Worm (Caenorhabditis elegans) whole organism, L4 larva: ENCODE data around the gene F42G10.1.

ENCODE experiments used
- F10B5.3 ChIP-seq: sonication (generic microtip); optimal IDR thresholded peaks from 2 replicates; lab custom pipeline; 2016; ENCODE audit warnings: mild to moderate bottlenecking, missing genetic modification characterization, missing compliant biosample characterization
- R02D3.7 ChIP-seq: fragments of 150-350 bp; sonication (generic microtip); optimal IDR thresholded peaks from 3 replicates; lab custom pipeline; 2014; ENCODE audit warnings: missing biosample characterization, missing genetic modification characterization
- T20F7.1 ChIP-seq: fragments of 200-800 bp; sonication (Bioruptor generic); optimal IDR thresholded peaks from 2 replicates; lab custom pipeline; 2018; ENCODE audit warnings: mild to moderate bottlenecking, missing genetic modification characterization, missing compliant biosample characterization
- T26A8.4 ChIP-seq: fragments of 200-800 bp; sonication (Bioruptor generic); IDR thresholded peaks from 2 replicates; pipeline ENCODE4 v1.3.6; 2022; ENCODE audit warnings: missing genetic modification characterization, missing compliant biosample characterization
- Y48G9A.11 ChIP-seq: fragments of 200-800 bp; sonication (Bioruptor generic); IDR thresholded peaks from 2 replicates; pipeline ENCODE4 v1.3.6; 2022; ENCODE audit warnings: missing genetic modification reagents, missing genetic modification characterization, missing compliant biosample characterization
- Y5F2A.4 ChIP-seq: fragments of 200-800 bp; sonication (Bioruptor generic); optimal IDR thresholded peaks from 2 replicates; lab custom pipeline; 2018; ENCODE audit warnings: mild to moderate bottlenecking, missing genetic modification characterization, missing compliant biosample characterization
- ZK337.2 ChIP-seq: fragments of 200-800 bp; sonication (Bioruptor generic); IDR thresholded peaks from 2 replicates; pipeline ENCODE4 v1.3.6; 2022; ENCODE audit warnings: missing genetic modification reagents, missing genetic modification characterization, missing compliant biosample characterization
- aha-1 ChIP-seq: fragments of 150-350 bp; peaks from one replicate; lab custom pipeline; 2014; ENCODE audit warnings: missing biosample characterization, missing genetic modification characterization
- aly-2 ChIP-seq: sonication (generic microtip); optimal IDR thresholded peaks from 2 replicates; lab custom pipeline; 2018; ENCODE audit warnings: missing biosample characterization, missing genetic modification characterization
- ama-1 ChIP-seq: fragments of 150-350 bp; optimal IDR thresholded peaks from 2 replicates; lab custom pipeline; 2014; ENCODE audit warnings: inconsistent platforms, mixed read lengths
- arid-1 ChIP-seq: fragments of 200-800 bp; sonication (Bioruptor generic); conservative IDR thresholded peaks from 2 replicates; pipeline ENCODE4 v1.3.6; 2022; ENCODE audit warnings: missing genetic modification reagents, missing genetic modification characterization, missing compliant biosample characterization
- ceh-62 ChIP-seq: sonication (generic microtip); optimal IDR thresholded peaks from 2 replicates; lab custom pipeline; 2017; ENCODE audit warnings: missing biosample characterization, missing genetic modification characterization
- ces-1 ChIP-seq: fragments of 150-350 bp; sonication (generic microtip); optimal IDR thresholded peaks from 4 replicates; lab custom pipeline; 2014; ENCODE audit warnings: missing biosample characterization, missing genetic modification reagents, missing genetic modification characterization
- daf-12 ChIP-seq: fragments of 150-350 bp; optimal IDR thresholded peaks from 2 replicates; lab custom pipeline; 2014; ENCODE audit warnings: missing biosample characterization, missing genetic modification reagents, missing genetic modification characterization
- daf-16 ChIP-seq, 3 experiments: sonication (generic microtip); optimal IDR thresholded peaks; 2 replicates each; lab custom pipeline; 2016 to 2017; ENCODE audit warnings: missing genetic modification characterization in 3 of 3, missing genetic modification reagents in 3 of 3, mild to moderate bottlenecking in 2 of 3, missing compliant biosample characterization in 2 of 3, missing biosample characterization in 1 of 3, moderate library complexity in 1 of 3
- dmd-6 ChIP-seq: fragments of 200-800 bp; sonication (Bioruptor generic); IDR thresholded peaks from 2 replicates; pipeline ENCODE4 v1.3.6; 2022; ENCODE audit warnings: missing genetic modification reagents, missing genetic modification characterization, missing compliant biosample characterization
- dmd-9 ChIP-seq: fragments of 200-800 bp; sonication (Bioruptor generic); IDR thresholded peaks from 2 replicates; pipeline ENCODE4 v1.3.6; 2022; ENCODE audit warnings: missing genetic modification reagents, missing genetic modification characterization, missing compliant biosample characterization
- duxl-1 ChIP-seq: sonication (generic microtip); optimal IDR thresholded peaks from 2 replicates; lab custom pipeline; 2016; ENCODE audit warnings: mild to moderate bottlenecking, missing genetic modification characterization, moderate library complexity, missing compliant biosample characterization; ENCODE audit not compliant: poor library complexity
- egl-27 ChIP-seq: sonication (generic microtip); optimal IDR thresholded peaks from 3 replicates; lab custom pipeline; 2017; ENCODE audit warnings: missing biosample characterization, missing genetic modification reagents, missing genetic modification characterization
- fkh-10 ChIP-seq: fragments of 150-350 bp; optimal IDR thresholded peaks from 2 replicates; lab custom pipeline; 2014; ENCODE audit warnings: missing biosample characterization, missing genetic modification reagents, missing genetic modification characterization
- gei-8 ChIP-seq: fragments of 200-800 bp; sonication (Bioruptor generic); optimal IDR thresholded peaks from 2 replicates; lab custom pipeline; 2018; ENCODE audit warnings: mild to moderate bottlenecking, missing genetic modification characterization, missing compliant biosample characterization
- hlh-11 ChIP-seq: fragments of 200-800 bp; sonication (Bioruptor generic); optimal IDR thresholded peaks from 2 replicates; lab custom pipeline; 2018; ENCODE audit warnings: mild to moderate bottlenecking, missing genetic modification characterization, missing compliant biosample characterization
- hmg-1.1 ChIP-seq: fragments of 200-800 bp; sonication (Bioruptor generic); IDR thresholded peaks from 2 replicates; pipeline ENCODE4 v1.3.6; 2022; ENCODE audit warnings: missing genetic modification reagents, missing genetic modification characterization, missing compliant biosample characterization
- lin-1 ChIP-seq: fragments of 200-800 bp; sonication (Bioruptor generic); IDR thresholded peaks from 2 replicates; pipeline ENCODE4 v1.3.6; 2022; ENCODE audit warnings: missing genetic modification reagents, missing genetic modification characterization, missing compliant biosample characterization
- lin-13 ChIP-seq: fragments of 150-350 bp; optimal IDR thresholded peaks from 2 replicates; lab custom pipeline; 2014; ENCODE audit warnings: missing biosample characterization, missing genetic modification reagents, missing genetic modification characterization
- lin-15B ChIP-seq: fragments of 150-350 bp; sonication (generic microtip); optimal IDR thresholded peaks from 3 replicates; lab custom pipeline; 2014; ENCODE audit warnings: missing biosample characterization, missing genetic modification characterization
- lin-39 ChIP-seq: fragments of 150-350 bp; optimal IDR thresholded peaks from 2 replicates; lab custom pipeline; 2014; ENCODE audit warnings: missing biosample characterization, missing genetic modification reagents, missing genetic modification characterization
- lir-3 ChIP-seq: sonication (generic microtip); optimal IDR thresholded peaks from 2 replicates; lab custom pipeline; 2016; ENCODE audit warnings: mild to moderate bottlenecking, missing genetic modification characterization, missing compliant biosample characterization
- madf-5 ChIP-seq, 2 experiments: fragments of 200-800 bp; sonication (Bioruptor generic); IDR thresholded peaks; 2 replicates each; pipeline ENCODE4 v1.3.6; 2022; ENCODE audit warnings: missing compliant biosample characterization in 2 of 2, missing genetic modification characterization in 2 of 2
- madf-9 ChIP-seq: fragments of 200-800 bp; sonication (Bioruptor generic); conservative IDR thresholded peaks from 2 replicates; pipeline ENCODE4 v1.3.6; 2022; ENCODE audit warnings: missing genetic modification reagents, missing genetic modification characterization, missing compliant biosample characterization
- mdl-1 ChIP-seq, 2 experiments: fragments of 150-350 bp in 1 of 2; sonication (generic microtip) in 1 of 2; optimal IDR thresholded peaks; 2 replicates each; lab custom pipeline; 2014 to 2017; ENCODE audit warnings: missing biosample characterization in 2 of 2, missing genetic modification characterization in 2 of 2
- mxl-3 ChIP-seq: fragments of 200-800 bp; sonication (Bioruptor generic); optimal IDR thresholded peaks from 2 replicates; lab custom pipeline; 2018; ENCODE audit warnings: mild to moderate bottlenecking, missing genetic modification characterization, missing compliant biosample characterization
- nhr-102 ChIP-seq: sonication (generic microtip); optimal IDR thresholded peaks from 2 replicates; lab custom pipeline; 2016; ENCODE audit warnings: mild to moderate bottlenecking, missing genetic modification characterization, moderate library complexity, missing compliant biosample characterization
- nhr-11 ChIP-seq: fragments of 150-350 bp; optimal IDR thresholded peaks from 2 replicates; lab custom pipeline; 2014; ENCODE audit warnings: missing biosample characterization, missing genetic modification characterization
- nhr-25 ChIP-seq: sonication (generic microtip); optimal IDR thresholded peaks from 2 replicates; lab custom pipeline; 2017; ENCODE audit warnings: missing genetic modification characterization, mild to moderate bottlenecking, missing compliant biosample characterization, antibody characterized with exemption, moderate library complexity, borderline replicate concordance; ENCODE audit not compliant: insufficient read depth
- nhr-41 ChIP-seq: fragments of 200-800 bp; sonication (Bioruptor generic); IDR thresholded peaks from 2 replicates; pipeline ENCODE4 v1.3.6; 2022; ENCODE audit warnings: missing genetic modification reagents, missing genetic modification characterization, missing compliant biosample characterization
- nhr-76 ChIP-seq: fragments of 150-350 bp; optimal IDR thresholded peaks from 2 replicates; lab custom pipeline; 2014; ENCODE audit warnings: missing biosample characterization, missing genetic modification characterization
- php-3 ChIP-seq: fragments of 200-800 bp; sonication (Bioruptor generic); IDR thresholded peaks from 2 replicates; pipeline ENCODE4 v1.3.6; 2022; ENCODE audit warnings: missing genetic modification reagents, missing genetic modification characterization, missing compliant biosample characterization
- rbr-2 ChIP-seq: sonication (generic microtip); optimal IDR thresholded peaks from 2 replicates; lab custom pipeline; 2016; ENCODE audit warnings: missing genotype, missing genetic modification characterization, missing compliant biosample characterization
- saeg-2 ChIP-seq: fragments of 200-800 bp; sonication (Bioruptor generic); IDR thresholded peaks from 2 replicates; pipeline ENCODE4 v1.3.6; 2022; ENCODE audit warnings: missing genetic modification reagents, missing genetic modification characterization, missing compliant biosample characterization
- sdz-12 ChIP-seq: fragments of 200-800 bp; sonication (Bioruptor generic); optimal IDR thresholded peaks from 2 replicates; lab custom pipeline; 2018; ENCODE audit warnings: mild to moderate bottlenecking, missing genetic modification characterization, missing compliant biosample characterization
- set-16 ChIP-seq: fragments of 200-800 bp; sonication (Bioruptor generic); IDR thresholded peaks from 2 replicates; pipeline ENCODE4 v1.3.6; 2022; ENCODE audit warnings: missing genetic modification reagents, missing genetic modification characterization, missing compliant biosample characterization
- snpc-1.2 ChIP-seq: fragments of 200-800 bp; sonication (Bioruptor generic); IDR thresholded peaks from 2 replicates; pipeline ENCODE4 v1.3.6; 2022; ENCODE audit warnings: missing genetic modification reagents, missing genetic modification characterization, missing compliant biosample characterization
- snpc-4 ChIP-seq: fragments of 150-350 bp; optimal IDR thresholded peaks from 2 replicates; lab custom pipeline; 2014; ENCODE audit warnings: missing biosample characterization, missing genetic modification characterization
- spr-1 ChIP-seq: sonication (generic microtip); optimal IDR thresholded peaks from 2 replicates; lab custom pipeline; 2016; ENCODE audit warnings: mild to moderate bottlenecking, missing genetic modification characterization, missing compliant biosample characterization
- spr-3 ChIP-seq: fragments of 200-800 bp; sonication (Bioruptor generic); optimal IDR thresholded peaks from 2 replicates; lab custom pipeline; 2018; ENCODE audit warnings: mild to moderate bottlenecking, missing genetic modification characterization, missing compliant biosample characterization
- tra-1 ChIP-seq: fragments of 200-800 bp; sonication (Bioruptor generic); IDR thresholded peaks from 2 replicates; pipeline ENCODE4 v1.3.6; 2022; ENCODE audit warnings: missing genetic modification reagents, missing genetic modification characterization, missing compliant biosample characterization
- vab-7 ChIP-seq: fragments of 200-800 bp; sonication (Bioruptor generic); IDR thresholded peaks from 2 replicates; pipeline ENCODE4 v1.3.6; 2022; ENCODE audit warnings: missing genetic modification reagents, missing genetic modification characterization, missing compliant biosample characterization
- zfp-2 ChIP-seq: sonication (generic microtip); optimal IDR thresholded peaks from 2 replicates; lab custom pipeline; 2016; ENCODE audit warnings: mild to moderate bottlenecking, missing genetic modification characterization, missing compliant biosample characterization
- zfp-3 ChIP-seq: fragments of 200-800 bp; sonication (Bioruptor generic); conservative IDR thresholded peaks from 2 replicates; pipeline ENCODE4 v1.3.6; 2022; ENCODE audit warnings: missing genetic modification reagents, missing genetic modification characterization, missing compliant biosample characterization
- zip-11 ChIP-seq: fragments of 200-800 bp; sonication (Bioruptor generic); IDR thresholded peaks from 2 replicates; pipeline ENCODE4 v1.3.6; 2022; ENCODE audit warnings: missing genetic modification characterization, missing compliant biosample characterization
- ztf-7 ChIP-seq: fragments of 150-350 bp; optimal IDR thresholded peaks from 2 replicates; lab custom pipeline; 2014; ENCODE audit warnings: missing biosample characterization, missing genetic modification characterization

Gene F42G10.1

ce11 chrX:10051625-10052024 is 29.7 kb upstream of the F42G10.1 start (continued):
- TF ChIP-seq sdz-12 (GFP tag; lab: Kevin White, UChicago): no peak
- no peak for TF ChIP-seq set-16 (GFP tag; lab: Robert Waterston, UW)
- TF ChIP-seq ces-1: no peak
- TF ChIP-seq rbr-2: no peak
- no peak for TF ChIP-seq arid-1 (GFP tag; lab: Robert Waterston, UW)
- TF ChIP-seq zip-11 (GFP tag; lab: Robert Waterston, UW): no peak
- peak; percentile 71 for TF ChIP-seq T26A8.4 (GFP tag; lab: Robert Waterston, UW)
- no peak for TF ChIP-seq zfp-3 (GFP tag; lab: Robert Waterston, UW)
- TF ChIP-seq aha-1 (tag; lab: Kevin White, UChicago): peak; percentile 100
- TF ChIP-seq snpc-4: no peak
- peak; percentile 33 for TF ChIP-seq lin-13 (GFP tag; lab: Kevin White, UChicago)
- no peak for TF ChIP-seq zfp-2 (tag; lab: Kevin White, UChicago)
- TF ChIP-seq hlh-11 (tag; lab: Kevin White, UChicago): peak; percentile 91
- peak; percentile 33 for TF ChIP-seq spr-1 (tag; lab: Kevin White, UChicago)
- TF ChIP-seq lir-3 (tag; lab: Kevin White, UChicago): no peak
- no peak for TF ChIP-seq lin-15B (tag; lab: Kevin White, UChicago)
- no peak for TF ChIP-seq gei-8 (GFP tag; lab: Kevin White, UChicago)
- TF ChIP-seq mxl-3 (GFP tag; lab: Kevin White, UChicago): no peak
- peak in 1 of 2 experiments; percentile 45 for TF ChIP-seq daf-16 (GFP tag; optimal IDR thresholded peaks at IDR 0.05; lab: Kevin White, UChicago)
- TF ChIP-seq daf-16 (tag; optimal IDR thresholded peaks at IDR 0.05; lab: Kevin White, UChicago): peak; percentile 95
- TF ChIP-seq spr-3 (GFP tag; lab: Kevin White, UChicago): no peak
- TF ChIP-seq Y48G9A.11: no peak
- TF ChIP-seq nhr-76 (tag; lab: Kevin White, UChicago): no peak
- TF ChIP-seq fkh-10 (GFP tag; lab: Kevin White, UChicago): no peak
- no peak for TF ChIP-seq nhr-11 (tag; lab: Kevin White, UChicago)
- no peak for TF ChIP-seq F10B5.3
- TF ChIP-seq lin-39 (tag; lab: Kevin White, UChicago): no peak
- TF ChIP-seq T20F7.1 (GFP tag; lab: Kevin White, UChicago): peak; percentile 50
- peak; percentile 52; the same call in 1 of the 2 replicates for TF ChIP-seq tra-1 (GFP tag; lab: Robert Waterston, UW)
- TF ChIP-seq nhr-102 (tag; lab: Kevin White, UChicago): peak; percentile 73
- peak; percentile 90 for TF ChIP-seq dmd-6 (GFP tag; lab: Robert Waterston, UW)
- no peak for TF ChIP-seq R02D3.7
- TF ChIP-seq hmg-1.1: no peak
- TF ChIP-seq ZK337.2 (GFP tag; lab: Robert Waterston, UW): no peak
- peak; percentile 63 for TF ChIP-seq php-3 (GFP tag; lab: Robert Waterston, UW)
- no peak for TF ChIP-seq dmd-9 (GFP tag; lab: Robert Waterston, UW)
- no peak for TF ChIP-seq Y5F2A.4
- TF ChIP-seq ztf-7 (tag; lab: Kevin White, UChicago): no peak
- no peak for TF ChIP-seq madf-5 (GFP tag; IDR thresholded peaks at IDR 0.05; lab: Robert Waterston, UW)
- no peak for TF ChIP-seq aly-2 (tag; lab: Kevin White, UChicago)
- no peak for TF ChIP-seq saeg-2 (GFP tag; lab: Robert Waterston, UW)
- TF ChIP-seq duxl-1 (tag; lab: Kevin White, UChicago): no peak
- TF ChIP-seq ceh-62 (tag; lab: Kevin White, UChicago): no peak
- peak in 1 of 2 experiments; percentile 82 for TF ChIP-seq mdl-1 (tag; optimal IDR thresholded peaks at IDR 0.05; lab: Kevin White, UChicago)
- peak; percentile 19 for TF ChIP-seq nhr-25 (tag; lab: Kevin White, UChicago)
- no peak for TF ChIP-seq vab-7 (GFP tag; lab: Robert Waterston, UW)
- no peak for TF ChIP-seq ama-1
- no peak for TF ChIP-seq daf-12 (tag; lab: Kevin White, UChicago)
- no peak for TF ChIP-seq nhr-41 (GFP tag; lab: Robert Waterston, UW)
- TF ChIP-seq lin-1 (GFP tag; lab: Robert Waterston, UW): peak; percentile 69; the same call in 1 of the 2 replicates
- no peak for TF ChIP-seq madf-9 (GFP tag; lab: Robert Waterston, UW)
- no peak for TF ChIP-seq snpc-1.2 (GFP tag; lab: Robert Waterston, UW)
- no peak for TF ChIP-seq egl-27 (tag; lab: Kevin White, UChicago)
